Fruit fly (Drosophila melanogaster) whole organism, prepupa: ENCODE results near the gene Larp4B.

Source experiments
- CG10631 ChIP-seq: fragments of 200-800 bp; sonication (Bioruptor generic); optimal IDR thresholded peaks from 2 replicates; lab custom pipeline; 2016; ENCODE audit warnings: missing biosample characterization, missing genetic modification characterization
- CG11294 ChIP-seq: fragments of 200-800 bp; sonication (Bioruptor generic); IDR thresholded peaks from 2 replicates; pipeline ENCODE4 v1.3.6; 2022; ENCODE audit warnings: missing biosample characterization, missing genetic modification characterization
- CG15336 ChIP-seq: fragments of 200-800 bp; sonication (Bioruptor generic); IDR thresholded peaks from 2 replicates; pipeline ENCODE4 v1.3.6; 2022; ENCODE audit warnings: missing biosample characterization, missing genetic modification characterization
- CG1621 ChIP-seq: fragments of 200-800 bp; sonication (Bioruptor generic); optimal IDR thresholded peaks from 3 replicates; lab custom pipeline; 2018; ENCODE audit warnings: missing biosample characterization, mild to moderate bottlenecking, missing genetic modification characterization
- CG16779 ChIP-seq: fragments of 200-800 bp; sonication (Bioruptor generic); optimal IDR thresholded peaks from 3 replicates; lab custom pipeline; 2017; ENCODE audit warnings: missing biosample characterization, mild to moderate bottlenecking, missing genetic modification characterization
- CG3032 ChIP-seq: fragments of 200-800 bp; optimal IDR thresholded peaks from 2 replicates; lab custom pipeline; 2019; ENCODE audit warnings: missing biosample characterization, mild to moderate bottlenecking, missing genetic modification characterization, moderate library complexity
- CG31627 ChIP-seq: fragments of 200-800 bp; sonication (Bioruptor generic); optimal IDR thresholded peaks from 3 replicates; lab custom pipeline; 2016; ENCODE audit warnings: missing biosample characterization, missing genetic modification characterization
- CG34406 ChIP-seq: fragments of 200-800 bp; sonication (Bioruptor generic); optimal IDR thresholded peaks from 3 replicates; lab custom pipeline; 2016; ENCODE audit warnings: missing biosample characterization, missing genetic modification characterization
- CG3919 ChIP-seq: fragments of 200-800 bp; sonication (Bioruptor generic); optimal IDR thresholded peaks from 3 replicates; lab custom pipeline; 2016; ENCODE audit warnings: missing biosample characterization, missing genetic modification characterization
- CG6163 ChIP-seq: fragments of 200-800 bp; sonication (Bioruptor generic); IDR thresholded peaks from 3 replicates; pipeline ENCODE4 v1.3.6; 2022; ENCODE audit warnings: missing biosample characterization, missing genetic modification characterization
- CG6276 ChIP-seq: fragments of 200-800 bp; sonication (Bioruptor generic); optimal IDR thresholded peaks from 2 replicates; lab custom pipeline; 2017; ENCODE audit warnings: missing biosample characterization, mild to moderate bottlenecking, missing genetic modification characterization
- CG6792 ChIP-seq: fragments of 200-800 bp; sonication (Bioruptor generic); optimal IDR thresholded peaks from 3 replicates; lab custom pipeline; 2016; ENCODE audit warnings: missing biosample characterization, missing genetic modification characterization
- CG8119 ChIP-seq: fragments of 200-800 bp; sonication (Bioruptor generic); IDR thresholded peaks from 3 replicates; pipeline ENCODE4 v1.3.6; 2022; ENCODE audit warnings: missing biosample characterization, missing genetic modification characterization
- CG9139 ChIP-seq: fragments of 200-800 bp; sonication (Bioruptor generic); optimal IDR thresholded peaks from 3 replicates; lab custom pipeline; 2017; ENCODE audit warnings: missing biosample characterization, mild to moderate bottlenecking, missing genetic modification characterization
- Eip78C ChIP-seq: fragments of 200-800 bp; sonication (Bioruptor generic); peaks from one replicate; lab custom pipeline; 2016; ENCODE audit warnings: missing biosample characterization, missing genetic modification characterization
- Ets21C ChIP-seq: fragments of 200-800 bp; sonication (Bioruptor generic); optimal IDR thresholded peaks from 3 replicates; lab custom pipeline; 2016; ENCODE audit warnings: missing biosample characterization, missing genetic modification characterization
- Ets96B ChIP-seq: fragments of 200-800 bp; optimal IDR thresholded peaks from 2 replicates; lab custom pipeline; 2019; ENCODE audit warnings: missing biosample characterization, mild to moderate bottlenecking, missing genetic modification characterization, moderate library complexity
- Gug ChIP-seq: fragments of 200-800 bp; sonication (Bioruptor generic); IDR thresholded peaks from 2 replicates; pipeline ENCODE4 v1.3.6; 2022; ENCODE audit warnings: missing biosample characterization, missing genetic modification characterization
- Hr38 ChIP-seq: sonication (Bioruptor generic); optimal IDR thresholded peaks from 2 replicates; lab custom pipeline; 2016; ENCODE audit warnings: missing biosample characterization, missing genetic modification characterization
- Hr39 ChIP-seq: fragments of 200-800 bp; sonication (Bioruptor generic); optimal IDR thresholded peaks from 2 replicates; lab custom pipeline; 2016; ENCODE audit warnings: missing biosample characterization, missing genetic modification characterization
- Lpt ChIP-seq: fragments of 200-800 bp; sonication (Bioruptor generic); optimal IDR thresholded peaks from 3 replicates; lab custom pipeline; 2016; ENCODE audit warnings: missing biosample characterization, missing genetic modification characterization
- Met ChIP-seq: fragments of 200-800 bp; sonication (Bioruptor generic); optimal IDR thresholded peaks from 3 replicates; lab custom pipeline; 2016; ENCODE audit warnings: missing biosample characterization, missing genetic modification characterization
- Smox ChIP-seq: fragments of 200-800 bp; sonication (Bioruptor generic); optimal IDR thresholded peaks from 3 replicates; lab custom pipeline; 2016; ENCODE audit warnings: missing biosample characterization, missing genetic modification characterization
- Sox102F ChIP-seq: fragments of 200-800 bp; sonication (Bioruptor generic); optimal IDR thresholded peaks from 2 replicates; lab custom pipeline; 2016; ENCODE audit warnings: missing biosample characterization, mild to moderate bottlenecking, missing genetic modification characterization
- Sox14 ChIP-seq: fragments of 200-800 bp; sonication (Bioruptor generic); optimal IDR thresholded peaks from 3 replicates; lab custom pipeline; 2016; ENCODE audit warnings: missing biosample characterization, missing genetic modification characterization
- Sox15 ChIP-seq: fragments of 200-800 bp; sonication (Bioruptor generic); optimal IDR thresholded peaks from 3 replicates; lab custom pipeline; 2016; ENCODE audit warnings: missing biosample characterization, missing genetic modification characterization
- achi ChIP-seq: fragments of 200-800 bp; sonication (Bioruptor generic); optimal IDR thresholded peaks from 3 replicates; lab custom pipeline; 2016; ENCODE audit warnings: missing biosample characterization, missing genetic modification characterization
- acj6 ChIP-seq: fragments of 200-800 bp; sonication (Bioruptor generic); optimal IDR thresholded peaks from 3 replicates; lab custom pipeline; 2016; ENCODE audit warnings: missing biosample characterization, missing genetic modification characterization
- cyc ChIP-seq: fragments of 200-800 bp; sonication (Bioruptor generic); optimal IDR thresholded peaks from 3 replicates; lab custom pipeline; 2016; ENCODE audit warnings: missing biosample characterization, missing genetic modification characterization
- dac ChIP-seq: fragments of 200-800 bp; sonication (Bioruptor generic); optimal IDR thresholded peaks from 2 replicates; lab custom pipeline; 2017; ENCODE audit warnings: missing biosample characterization, mild to moderate bottlenecking, missing genetic modification characterization
- dsx ChIP-seq: fragments of 200-800 bp; optimal IDR thresholded peaks from 3 replicates; lab custom pipeline; 2019; ENCODE audit warnings: missing biosample characterization, mild to moderate bottlenecking, missing genetic modification characterization, moderate library complexity; ENCODE audit not compliant: poor library complexity, severe bottlenecking
- esn ChIP-seq: fragments of 200-800 bp; sonication (Bioruptor generic); optimal IDR thresholded peaks from 2 replicates; lab custom pipeline; 2016; ENCODE audit warnings: missing biosample characterization, mild to moderate bottlenecking, missing genetic modification characterization, moderate library complexity
- fd59A ChIP-seq: fragments of 200-800 bp; sonication (Bioruptor generic); optimal IDR thresholded peaks from 2 replicates; lab custom pipeline; 2017; ENCODE audit warnings: missing biosample characterization, mild to moderate bottlenecking, missing genetic modification characterization, missing genetic modification reagents
- fd85E ChIP-seq: fragments of 200-800 bp; sonication (Bioruptor generic); optimal IDR thresholded peaks from 3 replicates; lab custom pipeline; 2016; ENCODE audit warnings: missing biosample characterization, missing genetic modification characterization
- fkh ChIP-seq: fragments of 200-800 bp; sonication (Bioruptor generic); optimal IDR thresholded peaks from 3 replicates; lab custom pipeline; 2017; ENCODE audit warnings: missing biosample characterization, mild to moderate bottlenecking, missing genetic modification characterization, moderate library complexity
- lz ChIP-seq: fragments of 200-800 bp; sonication (Bioruptor generic); optimal IDR thresholded peaks from 3 replicates; lab custom pipeline; 2016; ENCODE audit warnings: missing biosample characterization, missing genetic modification characterization
- net ChIP-seq: fragments of 200-800 bp; sonication (Bioruptor generic); optimal IDR thresholded peaks from 3 replicates; lab custom pipeline; 2016; ENCODE audit warnings: missing biosample characterization, missing genetic modification characterization
- pdm3 ChIP-seq: fragments of 200-800 bp; sonication (Bioruptor generic); optimal IDR thresholded peaks from 3 replicates; lab custom pipeline; 2016; ENCODE audit warnings: missing biosample characterization, missing genetic modification characterization
- spab ChIP-seq: fragments of 200-800 bp; sonication (Bioruptor generic); optimal IDR thresholded peaks from 2 replicates; lab custom pipeline; 2017; ENCODE audit warnings: missing biosample characterization, mild to moderate bottlenecking, missing genetic modification characterization, missing genetic modification reagents
- ss ChIP-seq, 2 experiments: fragments of 200-800 bp; sonication (Bioruptor generic); optimal IDR thresholded peaks; 2 replicates in 1 of 2; 3 replicates in 1 of 2; lab custom pipeline; 2017 to 2018; ENCODE audit warnings: mild to moderate bottlenecking in 2 of 2, missing biosample characterization in 2 of 2, missing genetic modification characterization in 2 of 2, moderate library complexity in 1 of 2
- svp ChIP-seq: fragments of 200-800 bp; sonication (Bioruptor generic); peaks from one replicate; lab custom pipeline; 2016; ENCODE audit warnings: missing biosample characterization, missing genetic modification characterization
- topi ChIP-seq: fragments of 200-800 bp; sonication (Bioruptor generic); optimal IDR thresholded peaks from 3 replicates; lab custom pipeline; 2016; ENCODE audit warnings: missing biosample characterization, missing genetic modification characterization
- vri ChIP-seq: fragments of 200-800 bp; sonication (Bioruptor generic); optimal IDR thresholded peaks from 3 replicates; lab custom pipeline; 2016; ENCODE audit warnings: missing biosample characterization, mild to moderate bottlenecking, missing genetic modification characterization

Larp4B gene

dm6 chr3L:3177872-3178271 is 46.8 kb upstream of the Larp4B start:
- TF ChIP-seq CG15336 (GFP tag; lab: Robert Waterston, UW): no peak
- TF ChIP-seq CG8119: no peak
- TF ChIP-seq spab (GFP tag; lab: Kevin White, UChicago): no peak
- TF ChIP-seq Ets21C (GFP tag; lab: Kevin White, UChicago): no peak
- no peak for TF ChIP-seq Sox102F (GFP tag; lab: Kevin White, UChicago)
- no peak for TF ChIP-seq CG9139
- TF ChIP-seq fkh (GFP tag; lab: Kevin White, UChicago): no peak
- no peak for TF ChIP-seq fd59A (GFP tag; lab: Kevin White, UChicago)
- no peak for TF ChIP-seq CG6276 (GFP tag; lab: Kevin White, UChicago)
- TF ChIP-seq Sox15 (GFP tag; lab: Kevin White, UChicago): no peak
- TF ChIP-seq, all 60 proteins: peak for 0

- TF ChIP-seq Gug (GFP tag; lab: Robert Waterston, UW) (peak; percentile 28; the same call in 1 of the 2 replicates), CG11294 (GFP tag; lab: Robert Waterston, UW) (no peak), CG31627 (GFP tag; lab: Kevin White, UChicago) (peak; percentile 79), CG34406 (GFP tag; lab: Kevin White, UChicago) (peak; percentile 11), Met (GFP tag; lab: Kevin White, UChicago) (no peak), Hr39 (GFP tag; lab: Kevin White, UChicago) (peak; percentile 81), Smox (peak; percentile 59), CG6163 (GFP tag; lab: Robert Waterston, UW) (peak; percentile 29; the same call in 1 of the 3 replicates), CG3032 (tag; lab: Kevin White, UChicago) (peak; percentile 44), esn (GFP tag; lab: Kevin White, UChicago) (peak; percentile 76), CG3919 (GFP tag; lab: Kevin White, UChicago) (no peak), fd59A (GFP tag; lab: Kevin White, UChicago) (peak; percentile 6), CG10631 (GFP tag; lab: Kevin White, UChicago) (no peak), CG6276 (GFP tag; lab: Kevin White, UChicago) (no peak), Sox15 (GFP tag; lab: Kevin White, UChicago) (peak; percentile 38), Eip78C (GFP tag; lab: Kevin White, UChicago) (no peak), dsx (GFP tag; lab: Kevin White, UChicago) (no peak), Sox102F (GFP tag; lab: Kevin White, UChicago) (no peak), Lpt (GFP tag; lab: Kevin White, UChicago) (peak; percentile 19), dac (GFP tag; lab: Kevin White, UChicago) (no peak), lz (peak; percentile 84), cyc (GFP tag; lab: Kevin White, UChicago) (peak; percentile 57)
Observed at dm6 chr3L:3178530-3179096, 46.0 kb upstream of the Larp4B start, which contains the start of the genes MnM and Girdin. Gene MnM (minus strand): TSS chr3L:3178580. Gene Girdin (plus strand): TSS chr3L:3178930.

DNA sequence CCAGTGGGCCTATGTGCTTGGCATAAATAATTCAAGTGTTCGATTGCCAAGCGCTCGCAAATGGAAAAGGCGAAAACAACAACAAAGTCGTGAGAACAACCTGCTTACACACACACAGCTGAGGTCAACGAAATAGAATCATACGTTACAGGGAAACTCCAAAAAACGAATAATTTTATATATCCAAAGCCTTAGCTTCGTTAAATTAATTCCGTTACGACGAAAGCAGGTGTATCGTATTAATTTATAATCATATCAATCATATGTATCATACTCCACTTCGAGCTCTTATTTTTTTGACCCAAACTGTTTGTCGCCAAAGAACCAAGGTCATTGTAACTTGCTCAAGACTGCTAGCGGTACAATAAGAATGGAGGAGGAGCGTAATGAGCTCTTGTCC is 45.2 kb upstream of the Larp4B start:
- no peak for TF ChIP-seq CG6276 (GFP tag; lab: Kevin White, UChicago)
- peak; percentile 88 for TF ChIP-seq Ets21C (GFP tag; lab: Kevin White, UChicago)
- no peak for TF ChIP-seq Smox
- peak; percentile 92 for TF ChIP-seq spab (GFP tag; lab: Kevin White, UChicago)
- TF ChIP-seq acj6 (GFP tag; lab: Kevin White, UChicago): peak; percentile 89
- TF ChIP-seq achi (GFP tag; lab: Kevin White, UChicago): no peak
- peak; percentile 94 for TF ChIP-seq dsx (GFP tag; lab: Kevin White, UChicago)
- TF ChIP-seq Sox102F (GFP tag; lab: Kevin White, UChicago): no peak
- peak; percentile 77 for TF ChIP-seq Sox15 (GFP tag; lab: Kevin White, UChicago)
- TF ChIP-seq Hr38 (GFP tag; lab: Kevin White, UChicago): no peak
- TF ChIP-seq Ets96B (tag; lab: Kevin White, UChicago): peak; percentile 95
- peak; percentile 93 for TF ChIP-seq Sox14 (GFP tag; lab: Kevin White, UChicago)
- TF ChIP-seq CG6163 (GFP tag; lab: Robert Waterston, UW): peak; percentile 96
- TF ChIP-seq pdm3 (GFP tag; lab: Kevin White, UChicago): peak; percentile 90
- TF ChIP-seq topi: peak; percentile 94
- peak; percentile 91 for TF ChIP-seq CG31627 (GFP tag; lab: Kevin White, UChicago)
- TF ChIP-seq CG6792 (GFP tag; lab: Kevin White, UChicago): peak; percentile 93
- peak; percentile 94 for TF ChIP-seq CG3919 (GFP tag; lab: Kevin White, UChicago)
- peak; percentile 89 for TF ChIP-seq CG34406 (GFP tag; lab: Kevin White, UChicago)
- peak; percentile 82 for TF ChIP-seq CG16779 (tag; lab: Kevin White, UChicago)
- TF ChIP-seq Hr39 (GFP tag; lab: Kevin White, UChicago): peak; percentile 95
- TF ChIP-seq CG11294 (GFP tag; lab: Robert Waterston, UW): peak; percentile 78
- peak; percentile 87 for TF ChIP-seq net (GFP tag; lab: Kevin White, UChicago)
- TF ChIP-seq vri (GFP tag; lab: Kevin White, UChicago): no peak
- peak; percentile 85 for TF ChIP-seq fd59A (GFP tag; lab: Kevin White, UChicago)
- peak; percentile 84 for TF ChIP-seq CG8119
- peak; percentile 67 for TF ChIP-seq fd85E (GFP tag; lab: Kevin White, UChicago)
- TF ChIP-seq CG1621 (tag; lab: Kevin White, UChicago): peak; percentile 92
- peak; percentile 98 for TF ChIP-seq Eip78C (GFP tag; lab: Kevin White, UChicago)
- peak in 1 of 2 experiments; percentile 89 for TF ChIP-seq ss (GFP tag; optimal IDR thresholded peaks at IDR 0.05; lab: Kevin White, UChicago)
- peak; percentile 91 for TF ChIP-seq CG3032 (tag; lab: Kevin White, UChicago)
- TF ChIP-seq svp (GFP tag; lab: Kevin White, UChicago): no peak
